Worm (Caenorhabditis elegans) whole organism, mixed stage, embryonic: ENCODE results near the gene F02H6.3.

Experiments used
- M03D4.4 ChIP-seq: sonication (generic microtip); optimal IDR thresholded peaks from 2 replicates; lab custom pipeline; 2017; ENCODE audit warnings: mild to moderate bottlenecking, missing genetic modification characterization, missing compliant biosample characterization
- bed-3 ChIP-seq: fragments of 200-800 bp; sonication (Bioruptor generic); optimal IDR thresholded peaks from 3 replicates; lab custom pipeline; 2018; ENCODE audit warnings: mild to moderate bottlenecking, missing genetic modification characterization, moderate library complexity, missing compliant biosample characterization
- ceh-39 ChIP-seq: fragments of 150-350 bp; optimal IDR thresholded peaks from 2 replicates; lab custom pipeline; 2014; ENCODE audit warnings: missing biosample characterization, missing genetic modification characterization
- ceh-43 ChIP-seq: fragments of 200-800 bp; sonication (Bioruptor generic); optimal IDR thresholded peaks from 2 replicates; lab custom pipeline; 2018; ENCODE audit warnings: mild to moderate bottlenecking, missing genetic modification characterization, moderate library complexity, missing compliant biosample characterization
- ceh-83 ChIP-seq: fragments of 200-800 bp; sonication (Bioruptor generic); optimal IDR thresholded peaks from 2 replicates; lab custom pipeline; 2018; ENCODE audit warnings: mild to moderate bottlenecking, missing genetic modification characterization, missing compliant biosample characterization
- cnd-1 ChIP-seq: fragments of 200-800 bp; sonication (Bioruptor generic); optimal IDR thresholded peaks from 2 replicates; lab custom pipeline; 2018; ENCODE audit warnings: mild to moderate bottlenecking, missing genetic modification characterization, missing compliant biosample characterization
- drap-1 ChIP-seq: fragments of 200-800 bp; sonication (Bioruptor generic); optimal IDR thresholded peaks from 3 replicates; lab custom pipeline; 2018; ENCODE audit warnings: mild to moderate bottlenecking, missing genetic modification characterization, missing compliant biosample characterization
- elt-3 ChIP-seq: fragments of 150-350 bp; optimal IDR thresholded peaks from 2 replicates; lab custom pipeline; 2014; ENCODE audit warnings: missing biosample characterization, missing genetic modification characterization
- ham-2 ChIP-seq: fragments of 200-800 bp; sonication (Bioruptor generic); optimal IDR thresholded peaks from 2 replicates; lab custom pipeline; 2018; ENCODE audit warnings: mild to moderate bottlenecking, missing genetic modification characterization, missing compliant biosample characterization
- hlh-1 ChIP-seq: fragments of 150-350 bp; optimal IDR thresholded peaks from 2 replicates; lab custom pipeline; 2014; ENCODE audit warnings: missing biosample characterization, missing genetic modification reagents, missing genetic modification characterization
- lin-13 ChIP-seq: fragments of 150-350 bp; optimal IDR thresholded peaks from 2 replicates; lab custom pipeline; 2014; ENCODE audit warnings: missing biosample characterization, missing genetic modification characterization
- lin-32 ChIP-seq: fragments of 200-800 bp; sonication (Bioruptor generic); optimal IDR thresholded peaks from 2 replicates; lab custom pipeline; 2018; ENCODE audit warnings: mild to moderate bottlenecking, missing genetic modification characterization, missing compliant biosample characterization
- lsy-2 ChIP-seq: fragments of 150-350 bp; optimal IDR thresholded peaks from 2 replicates; lab custom pipeline; 2014; ENCODE audit warnings: missing biosample characterization, missing genetic modification characterization
- mab-5 ChIP-seq: fragments of 150-350 bp; optimal IDR thresholded peaks from 2 replicates; lab custom pipeline; 2014; ENCODE audit warnings: missing biosample characterization, missing genetic modification characterization
- mep-1 ChIP-seq: fragments of 150-350 bp; optimal IDR thresholded peaks from 2 replicates; lab custom pipeline; 2017; ENCODE audit warnings: missing biosample characterization, missing genetic modification reagents, missing genetic modification characterization, inconsistent platforms
- mls-2 ChIP-seq: sonication (generic microtip); optimal IDR thresholded peaks from 2 replicates; lab custom pipeline; 2016; ENCODE audit warnings: mild to moderate bottlenecking, missing genetic modification characterization, moderate library complexity, missing compliant biosample characterization
- nhr-12 ChIP-seq: fragments of 150-350 bp; optimal IDR thresholded peaks from 2 replicates; lab custom pipeline; 2014; ENCODE audit warnings: missing biosample characterization, missing genetic modification characterization
- nhr-2 ChIP-seq: fragments of 150-350 bp; optimal IDR thresholded peaks from 2 replicates; lab custom pipeline; 2014; ENCODE audit warnings: missing biosample characterization, missing genetic modification characterization
- nhr-237 ChIP-seq: fragments of 150-350 bp; optimal IDR thresholded peaks from 2 replicates; lab custom pipeline; 2014; ENCODE audit warnings: missing biosample characterization, missing genetic modification characterization
- nhr-28 ChIP-seq: fragments of 150-350 bp; optimal IDR thresholded peaks from 2 replicates; lab custom pipeline; 2014; ENCODE audit warnings: missing biosample characterization, missing genetic modification characterization
- nhr-76 ChIP-seq: sonication (generic microtip); optimal IDR thresholded peaks from 2 replicates; lab custom pipeline; 2017; ENCODE audit warnings: missing biosample characterization, missing genetic modification characterization
- pha-4 ChIP-seq: fragments of 150-350 bp; optimal IDR thresholded peaks from 2 replicates; lab custom pipeline; 2018; ENCODE audit warnings: missing biosample characterization, missing genetic modification reagents, missing genetic modification characterization
- sem-2 ChIP-seq: fragments of 200-800 bp; sonication (Bioruptor generic); optimal IDR thresholded peaks from 2 replicates; lab custom pipeline; 2018; ENCODE audit warnings: mild to moderate bottlenecking, missing genetic modification characterization, missing compliant biosample characterization
- snpc-4 ChIP-seq: fragments of 150-350 bp; optimal IDR thresholded peaks from 2 replicates; lab custom pipeline; 2014; ENCODE audit warnings: missing biosample characterization, missing genetic modification characterization
- sptf-1 ChIP-seq: sonication (generic microtip); optimal IDR thresholded peaks from 2 replicates; lab custom pipeline; 2017; ENCODE audit warnings: mild to moderate bottlenecking, missing genetic modification characterization, moderate library complexity, missing compliant biosample characterization
- tbx-8 ChIP-seq: fragments of 200-800 bp; sonication (Bioruptor generic); optimal IDR thresholded peaks from 2 replicates; lab custom pipeline; 2018; ENCODE audit warnings: mild to moderate bottlenecking, missing genetic modification characterization, moderate library complexity, missing compliant biosample characterization
- unc-120 ChIP-seq: sonication (generic microtip); optimal IDR thresholded peaks from 2 replicates; lab custom pipeline; 2017; ENCODE audit warnings: missing genetic modification characterization, missing compliant biosample characterization; ENCODE audit not compliant: poor library complexity, severe bottlenecking
- unc-39 ChIP-seq: fragments of 150-350 bp; optimal IDR thresholded peaks from 2 replicates; lab custom pipeline; 2014; ENCODE audit warnings: missing biosample characterization, missing genetic modification characterization
- unc-62 ChIP-seq: fragments of 150-350 bp; optimal IDR thresholded peaks from 2 replicates; lab custom pipeline; 2014; ENCODE audit warnings: missing biosample characterization, missing genetic modification reagents, missing genetic modification characterization
- zip-8 ChIP-seq: fragments of 150-350 bp; optimal IDR thresholded peaks from 2 replicates; lab custom pipeline; 2014; ENCODE audit warnings: missing biosample characterization, missing genetic modification characterization
- ztf-11 ChIP-seq: fragments of 150-350 bp; optimal IDR thresholded peaks from 2 replicates; lab custom pipeline; 2014; ENCODE audit warnings: missing biosample characterization, missing genetic modification characterization

Gene F02H6.3

DNA sequence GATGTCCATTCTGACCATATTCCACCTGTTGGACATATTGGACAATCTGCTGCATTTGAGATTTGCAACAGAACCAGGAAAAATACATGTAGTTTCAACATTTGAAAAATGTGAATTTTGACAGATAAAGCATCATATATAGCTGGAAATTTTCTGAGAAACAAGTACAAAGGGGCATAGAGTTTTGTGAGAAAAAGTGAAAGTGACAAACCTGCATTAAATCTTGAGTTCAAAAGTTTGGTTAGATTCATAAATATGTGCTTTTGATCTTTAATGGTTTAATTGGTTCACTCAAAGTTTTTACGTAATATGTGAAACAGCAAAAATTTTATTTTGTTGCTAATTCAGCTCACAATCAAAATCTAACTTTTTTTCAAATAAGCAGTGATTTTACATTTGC, 24.8 kb downstream of the F02H6.3 start, which contains the start of gene F02H6.7:
Gene F02H6.7, minus strand, starts transcription at position 101 of the 400 bp plus-strand sequence.
- no peak for TF ChIP-seq mab-5
- TF ChIP-seq nhr-237 (tag; lab: Kevin White, UChicago): no peak
- TF ChIP-seq unc-39 (tag; lab: Kevin White, UChicago): no peak
- no peak for TF ChIP-seq mep-1 (tag; lab: Kevin White, UChicago)
- TF ChIP-seq zip-8 (tag; lab: Kevin White, UChicago): no peak
- TF ChIP-seq nhr-12 (tag; lab: Kevin White, UChicago): no peak
- no peak for TF ChIP-seq lin-13
- TF ChIP-seq unc-62: no peak

DNA sequence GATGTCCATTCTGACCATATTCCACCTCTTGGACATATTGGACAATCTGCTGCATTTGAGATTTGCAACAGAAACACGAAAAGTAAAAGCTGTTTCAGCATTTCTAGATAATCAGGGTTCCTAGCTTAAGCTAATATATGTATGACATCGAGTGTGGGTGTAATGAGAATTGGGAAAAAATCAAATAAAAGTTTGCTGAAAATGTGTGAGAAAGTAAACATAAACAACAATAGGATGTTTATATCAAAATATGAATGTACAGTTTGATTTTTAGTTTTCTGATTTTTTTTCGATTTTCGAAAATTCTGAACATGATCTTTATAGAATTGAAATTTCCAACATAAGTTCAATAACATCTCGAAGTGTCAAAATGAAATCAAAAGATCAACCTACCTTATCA, 27.6 kb downstream of the F02H6.3 start, which contains the start of gene F02H6.6:
Gene F02H6.6, minus strand, starts transcription at position 101 of the 400 bp plus-strand sequence.
- TF ChIP-seq unc-39 (tag; lab: Kevin White, UChicago): no peak
- no peak for TF ChIP-seq mls-2 (tag; lab: Kevin White, UChicago)
- TF ChIP-seq drap-1 (GFP tag; lab: Kevin White, UChicago): no peak
- no peak for TF ChIP-seq lin-13
- TF ChIP-seq lin-32: no peak
- TF ChIP-seq nhr-28 (tag; lab: Kevin White, UChicago): no peak
- TF ChIP-seq snpc-4 (tag; lab: Kevin White, UChicago): no peak
- no peak for TF ChIP-seq sptf-1 (tag; lab: Kevin White, UChicago)
- no peak for TF ChIP-seq unc-120 (tag; lab: Kevin White, UChicago)
- TF ChIP-seq pha-4 (tag; lab: Kevin White, UChicago): no peak
- no peak for TF ChIP-seq nhr-2
- TF ChIP-seq mep-1 (tag; lab: Kevin White, UChicago): no peak
- TF ChIP-seq, all 35 proteins: peak for 0

DNA sequence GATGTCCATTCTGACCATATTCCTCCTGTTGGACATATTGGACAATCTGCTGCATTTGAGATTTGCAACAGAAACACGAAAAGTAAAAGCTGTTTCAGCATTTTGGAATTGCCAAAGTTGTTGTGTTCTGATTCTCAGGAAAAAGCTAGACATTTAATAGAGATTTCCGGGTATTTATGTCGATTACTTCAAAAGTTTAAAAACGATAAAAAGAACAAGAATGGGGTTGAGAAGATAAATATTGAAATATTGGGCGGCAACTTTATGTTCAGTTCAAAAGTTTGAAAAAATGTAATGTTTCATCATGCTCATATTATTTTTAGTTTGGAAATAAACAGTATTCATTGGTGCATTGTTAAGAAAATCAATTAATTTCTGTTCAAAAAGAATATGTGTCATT, 35.7 kb downstream of the F02H6.3 start, which contains the start of gene Y64G10A.1:
Gene Y64G10A.1, minus strand, starts transcription at position 101 of the 400 bp plus-strand sequence.
- TF ChIP-seq M03D4.4 (tag; lab: Kevin White, UChicago) (no peak), bed-3 (GFP tag; lab: Kevin White, UChicago) (no peak), tbx-8 (GFP tag; lab: Kevin White, UChicago) (no peak), nhr-237 (tag; lab: Kevin White, UChicago) (no peak), ceh-43 (GFP tag; lab: Kevin White, UChicago) (no peak), ham-2 (GFP tag; lab: Kevin White, UChicago) (no peak), zip-8 (tag; lab: Kevin White, UChicago) (no peak), ceh-83 (no peak)

DNA sequence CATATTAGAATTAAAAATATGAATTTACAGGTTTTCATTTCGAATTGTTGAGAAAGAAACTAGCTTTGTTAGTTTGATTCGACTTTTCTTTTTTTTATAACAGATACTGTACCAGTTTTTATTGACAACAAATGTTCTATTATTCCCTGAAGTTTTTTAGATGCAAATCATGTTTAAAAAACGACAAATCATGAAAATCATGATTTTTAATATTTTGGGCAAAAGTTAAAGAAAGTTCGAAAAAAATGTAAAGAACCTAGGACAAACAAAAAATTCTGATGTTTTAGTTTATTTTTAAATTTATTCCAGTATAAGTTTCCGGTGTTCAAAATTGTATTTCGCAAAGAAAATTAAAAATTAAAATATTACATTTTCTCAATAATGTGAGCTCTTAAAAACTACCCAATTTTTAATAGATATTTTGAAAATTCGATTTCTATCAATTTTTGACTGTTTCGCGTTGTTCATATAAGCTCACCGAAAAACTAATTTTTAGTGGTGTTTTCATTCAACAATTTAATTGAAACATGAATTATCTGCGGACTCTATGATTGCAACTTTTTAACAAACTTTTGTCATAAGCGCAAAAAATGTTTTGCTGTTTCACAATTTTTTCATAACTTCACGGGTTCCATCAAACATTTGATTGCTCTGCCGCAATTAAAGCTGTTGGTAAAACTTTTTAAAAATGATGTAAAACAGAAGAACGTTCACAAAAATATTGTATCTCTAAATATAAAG, 38.3 kb downstream of the F02H6.3 start, which contains the start of gene Y64G10A.10:
Gene Y64G10A.10, minus strand, starts transcription at position 51 of the 741 bp plus-strand sequence.
- TF ChIP-seq lsy-2 (tag; lab: Kevin White, UChicago): no peak
- TF ChIP-seq elt-3 (tag; lab: Kevin White, UChicago): no peak
- TF ChIP-seq M03D4.4 (tag; lab: Kevin White, UChicago): no peak
- TF ChIP-seq nhr-237 (tag; lab: Kevin White, UChicago): no peak
- TF ChIP-seq cnd-1: no peak
- TF ChIP-seq nhr-28 (tag; lab: Kevin White, UChicago): no peak
- TF ChIP-seq zip-8 (tag; lab: Kevin White, UChicago): no peak
- TF ChIP-seq ceh-83: no peak
- no peak for TF ChIP-seq ceh-43 (GFP tag; lab: Kevin White, UChicago)
- TF ChIP-seq nhr-76 (tag; lab: Kevin White, UChicago): no peak
- no peak for TF ChIP-seq ztf-11
- TF ChIP-seq ham-2 (GFP tag; lab: Kevin White, UChicago): no peak
- no peak for TF ChIP-seq mep-1 (tag; lab: Kevin White, UChicago)
- no peak for TF ChIP-seq unc-120 (tag; lab: Kevin White, UChicago)
- no peak for TF ChIP-seq hlh-1 (tag; lab: Kevin White, UChicago)

DNA sequence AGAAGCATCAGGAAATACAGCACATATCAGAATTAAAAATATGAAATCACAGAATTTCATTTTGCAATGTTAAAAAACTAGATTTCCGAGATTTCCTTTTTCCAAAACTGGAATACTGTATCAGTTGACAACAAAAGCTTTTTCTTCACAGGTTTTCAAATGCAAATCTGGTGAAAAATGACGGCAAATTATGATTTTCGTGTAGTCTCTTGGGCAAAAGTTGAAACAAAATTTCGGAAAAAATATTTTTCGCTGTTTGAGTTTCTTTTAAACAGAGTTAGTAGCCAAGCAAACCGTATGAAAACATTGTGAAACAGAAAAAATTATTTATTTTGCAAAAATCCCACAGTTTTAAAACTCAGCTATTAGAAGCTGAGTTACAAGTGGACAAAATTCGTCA, 41.1 kb downstream of the F02H6.3 start, which contains the start of gene Y64G10A.2:
Gene Y64G10A.2, minus strand, starts transcription at position 101 of the 400 bp plus-strand sequence.
- TF ChIP-seq ztf-11 (no peak), ceh-39 (tag; lab: Kevin White, UChicago) (no peak), sem-2 (GFP tag; lab: Kevin White, UChicago) (no peak)
